Fruit fly (Drosophila melanogaster) whole organism: ENCODE results near the gene CG11529.

Experiments used
- Dll ChIP-seq: fragments of >200 bp; optimal IDR thresholded peaks from 2 replicates; lab custom pipeline; 2017
- pan ChIP-seq: fragments of >200 bp; optimal IDR thresholded peaks from 2 replicates; lab custom pipeline; 2017

DNA sequence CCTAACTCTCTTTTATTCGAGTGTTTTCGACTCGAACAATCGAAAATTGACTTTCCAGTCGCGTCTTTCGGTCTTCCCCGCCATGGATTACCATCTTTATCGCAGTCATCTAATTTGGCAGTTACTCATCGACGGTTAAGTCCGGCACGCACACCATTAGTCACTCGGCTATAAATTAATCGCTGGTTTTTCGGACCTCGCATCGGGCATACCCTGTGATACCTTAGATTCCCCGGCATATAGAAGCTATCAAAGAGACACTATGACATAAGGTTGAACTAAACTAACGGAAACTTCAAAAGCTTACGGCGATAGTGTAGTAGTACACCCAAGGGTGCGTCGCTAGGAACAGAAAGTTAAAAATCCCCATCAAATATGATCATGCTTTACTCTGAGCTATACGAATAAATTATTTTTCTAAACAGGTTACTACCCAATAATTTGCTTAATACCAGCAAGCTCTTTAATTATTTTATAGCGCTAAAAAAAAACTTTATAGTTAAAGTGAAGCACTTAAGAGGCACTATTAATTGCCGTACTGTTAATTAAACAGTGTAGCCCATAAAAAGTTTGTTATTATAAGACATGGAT, 18.6 kb upstream of the CG11529 start:
- TF ChIP-seq Dll (no peak), pan (lab: Kevin White, UChicago) (no peak)
